Worm (Caenorhabditis elegans): ENCODE results near the gene C06E4.6.
"Not testable (repeated sequence)": the region's sequence is repeated elsewhere in the genome, so short reads cannot be mapped to it uniquely, and the experiment has no call there.

Gene C06E4.6

DNA sequence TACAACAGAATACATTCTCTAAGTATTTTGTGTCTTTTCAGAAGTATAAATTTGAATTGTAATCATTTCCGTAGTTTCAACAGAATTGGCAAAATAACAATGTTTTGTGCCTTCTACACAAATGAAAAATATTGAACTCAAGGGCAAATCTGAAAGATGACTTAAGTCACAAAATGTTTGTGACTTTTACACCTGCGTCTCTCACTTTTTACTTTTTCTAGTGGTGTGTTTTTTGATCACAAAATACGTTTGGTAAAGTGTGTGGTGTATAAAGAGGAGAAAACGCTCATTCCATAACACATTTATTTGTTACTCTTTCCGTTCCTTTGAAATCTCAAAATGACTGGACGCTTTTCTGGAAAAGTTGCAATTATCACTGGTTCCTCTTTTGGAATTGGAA, 2.5 kb upstream of the C06E4.6 start, which contains the start of gene C06E4.3 (continued):
- TF ChIP-seq elt-3 (tag; optimal IDR thresholded peaks at IDR 0.05), result no peak
- no peak for TF ChIP-seq unc-86 (tag; optimal IDR thresholded peaks at IDR 0.05)
- peak; percentile 15 for TF ChIP-seq nhr-71 (tag; optimal IDR thresholded peaks at IDR 0.05)
- TF ChIP-seq hlh-4 (tag; optimal IDR thresholded peaks at IDR 0.05), result no peak
- no peak for TF ChIP-seq nhr-11 (tag; optimal IDR thresholded peaks at IDR 0.05)
- no peak for TF ChIP-seq nhr-84 (tag; optimal IDR thresholded peaks at IDR 0.05)
- no peak for TF ChIP-seq xbp-1 (tag; optimal IDR thresholded peaks at IDR 0.05)
- no peak for TF ChIP-seq irx-1 (tag; optimal IDR thresholded peaks at IDR 0.05)
- TF ChIP-seq alr-1 (tag; optimal IDR thresholded peaks at IDR 0.05; ENCODE audit: borderline replicate concordance), result no peak
- no peak for TF ChIP-seq dsc-1 (tag; optimal IDR thresholded peaks at IDR 0.05)
- no peak for TF ChIP-seq F16B12.6 (tag; optimal IDR thresholded peaks at IDR 0.05)
- no peak for TF ChIP-seq fkh-4 (tag; optimal IDR thresholded peaks at IDR 0.05; ENCODE audit: borderline replicate concordance)
- peak; percentile 13 for TF ChIP-seq skn-1 (tag; optimal IDR thresholded peaks at IDR 0.05)
- no peak for TF ChIP-seq nhr-20 (tag; optimal IDR thresholded peaks at IDR 0.05)
- TF ChIP-seq lin-14 (GFP tag; optimal IDR thresholded peaks at IDR 0.05), result peak; percentile 73

DNA sequence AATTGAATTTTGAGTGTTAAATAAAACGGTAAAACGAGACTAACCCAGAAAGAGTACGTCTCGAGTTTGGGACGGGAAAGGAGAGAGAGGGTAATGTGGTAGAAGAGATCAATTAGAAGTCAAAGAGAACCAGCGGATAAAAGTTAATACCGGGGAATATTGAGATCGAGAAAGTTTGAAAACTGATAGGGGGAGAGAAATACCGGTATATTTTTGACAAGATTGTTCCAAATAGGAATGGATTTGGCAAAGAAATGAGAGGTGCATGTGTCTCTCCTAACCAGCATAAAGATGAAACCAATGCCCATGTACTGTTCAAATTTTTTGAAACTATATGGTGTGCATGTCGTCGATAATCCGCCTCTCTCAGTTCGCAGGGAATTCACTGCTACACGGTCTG, 3.4 kb downstream of the C06E4.6 start, which contains the start of gene C06E4.5:
Gene C06E4.5 (plus strand): TSS at position 301 of the 400 bp plus-strand sequence.
- TF ChIP-seq unc-130, ztf-11, zag-1 (tag; optimal IDR thresholded peaks at IDR 0.05): not testable (repeated sequence)

DNA sequence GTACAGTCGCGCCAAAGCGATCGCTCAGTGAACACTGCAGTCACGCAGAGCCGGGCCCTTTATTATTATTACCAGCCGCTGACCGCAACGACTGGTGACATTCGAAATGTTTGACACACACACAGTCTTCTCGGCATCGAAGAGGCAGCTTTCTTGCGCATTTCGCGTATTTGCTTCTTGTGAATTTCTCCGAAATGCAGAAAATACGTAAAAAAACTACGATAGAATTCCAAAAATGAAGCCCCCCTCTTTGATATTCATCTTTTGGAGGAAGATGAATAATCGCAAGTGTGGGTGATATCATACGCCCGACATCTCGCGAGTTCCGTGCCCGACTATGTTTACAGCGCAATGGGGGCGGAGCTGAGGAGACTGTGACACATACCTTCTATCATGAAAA, 4.8 kb downstream of the C06E4.6 start:
- TF ChIP-seq zag-1 (tag; optimal IDR thresholded peaks at IDR 0.05) (no peak), grh-1 (GFP tag; IDR thresholded peaks at IDR 0.05) (no peak), snpc-4 (tag; optimal IDR thresholded peaks at IDR 0.05) (peak; percentile 74), rnt-1 (tag; optimal IDR thresholded peaks at IDR 0.05) (peak; percentile 9), lin-13 (GFP tag; optimal IDR thresholded peaks at IDR 0.05) (no peak)

DNA sequence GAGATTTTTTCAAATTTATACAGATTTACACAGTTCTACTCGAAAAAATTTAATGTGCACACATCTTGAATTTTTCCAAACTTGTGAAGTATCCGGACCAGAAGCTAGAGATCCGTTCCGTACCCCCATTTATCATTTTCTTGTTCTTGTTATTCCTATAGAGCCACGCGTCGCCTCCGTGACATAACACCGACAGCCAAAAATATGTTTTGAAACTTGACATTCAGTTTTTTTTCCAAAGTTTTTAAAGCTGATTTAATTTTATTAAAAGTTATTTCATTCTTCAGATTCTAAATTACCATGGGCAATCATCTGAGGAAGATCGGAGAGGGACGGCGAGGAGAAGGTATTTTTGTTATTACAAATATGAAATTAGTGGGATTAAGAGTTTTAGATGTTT, 7.9 kb downstream of the C06E4.6 start, which contains the start of gene D2024.18:
Gene D2024.18 (plus strand): TSS at position 301 of the 400 bp plus-strand sequence.
- no peak for TF ChIP-seq ceh-63 (GFP tag; optimal IDR thresholded peaks at IDR 0.05)
- no peak for TF ChIP-seq aha-1 (tag; optimal IDR thresholded peaks at IDR 0.05)
- TF ChIP-seq elt-3 (tag; optimal IDR thresholded peaks at IDR 0.05), result no peak
- no peak for TF ChIP-seq C04F5.9 (tag; optimal IDR thresholded peaks at IDR 0.05)
- no peak for TF ChIP-seq mab-9 (GFP tag; IDR thresholded peaks at IDR 0.05)
- TF ChIP-seq blmp-1 (tag; optimal IDR thresholded peaks at IDR 0.05), result no peak
- no peak for TF ChIP-seq nhr-28 (tag; optimal IDR thresholded peaks at IDR 0.05)
- no peak for TF ChIP-seq jun-1 (tag; optimal IDR thresholded peaks at IDR 0.05)
- TF ChIP-seq sox-4 (tag; optimal IDR thresholded peaks at IDR 0.05), result no peak
- TF ChIP-seq snpc-4 (tag; optimal IDR thresholded peaks at IDR 0.05), result no peak
- TF ChIP-seq irx-1 (tag; optimal IDR thresholded peaks at IDR 0.05), result no peak
- TF ChIP-seq swsn-7 (tag; optimal IDR thresholded peaks at IDR 0.05), result no peak
- no peak for TF ChIP-seq isw-1 (GFP tag; IDR thresholded peaks at IDR 0.05)
- no peak for TF ChIP-seq elt-2 (tag; optimal IDR thresholded peaks at IDR 0.05)
- no peak for TF ChIP-seq tlp-1 (tag; optimal IDR thresholded peaks at IDR 0.05)
- TF ChIP-seq hlh-17 (GFP tag; optimal IDR thresholded peaks at IDR 0.05; ENCODE audit: borderline replicate concordance), result no peak
- TF ChIP-seq ceh-88 (GFP tag; IDR thresholded peaks at IDR 0.05), result no peak
- TF ChIP-seq lsy-2 (tag; optimal IDR thresholded peaks at IDR 0.05), result no peak
- no peak for TF ChIP-seq ztf-4 (tag; optimal IDR thresholded peaks at IDR 0.05)
